Worm (Caenorhabditis elegans) whole organism, L4 larva: Measurements from ENCODE around the gene col-124.

ENCODE experiments used
- cey-2 ChIP-seq: sonication (generic microtip); optimal IDR thresholded peaks from 3 replicates; lab custom pipeline; 2017; ENCODE audit warnings: missing genetic modification characterization, mild to moderate bottlenecking, missing compliant biosample characterization, antibody characterized with exemption, borderline replicate concordance; ENCODE audit not compliant: insufficient read depth
- lin-13 ChIP-seq: fragments of 150-350 bp; optimal IDR thresholded peaks from 2 replicates; lab custom pipeline; 2014; ENCODE audit warnings: missing biosample characterization, missing genetic modification reagents, missing genetic modification characterization
- mdl-1 ChIP-seq, 2 experiments: fragments of 150-350 bp in 1 of 2; sonication (generic microtip) in 1 of 2; optimal IDR thresholded peaks; 2 replicates each; lab custom pipeline; 2014 to 2017; ENCODE audit warnings: missing biosample characterization in 2 of 2, missing genetic modification characterization in 2 of 2
- snpc-4 ChIP-seq: fragments of 150-350 bp; optimal IDR thresholded peaks from 2 replicates; lab custom pipeline; 2014; ENCODE audit warnings: missing biosample characterization, missing genetic modification characterization

DNA sequence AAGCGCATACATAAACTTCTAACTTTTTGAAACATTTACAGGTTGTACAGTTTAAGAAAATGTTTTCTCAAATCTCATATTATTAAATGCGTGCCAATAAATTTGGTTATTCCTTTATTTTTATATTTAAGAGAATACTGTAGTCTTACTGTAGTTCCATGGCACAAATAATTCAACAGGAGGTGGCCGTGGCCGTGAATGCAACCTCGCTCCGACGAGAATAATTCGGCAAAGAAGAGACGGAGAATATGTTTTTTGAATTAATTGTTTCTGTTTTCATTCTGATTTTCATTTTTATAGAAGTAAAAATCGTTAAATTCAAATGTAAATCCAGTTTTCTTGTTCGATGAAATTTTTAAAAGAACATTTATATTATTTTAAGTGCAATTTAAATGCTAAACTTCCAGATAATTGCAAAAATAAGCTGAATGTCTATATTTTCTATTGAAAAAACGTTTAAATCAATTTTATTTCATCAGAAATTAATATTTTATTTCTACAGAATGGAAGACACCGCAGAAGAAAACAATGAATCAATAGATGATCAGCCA lies 18.9 kb upstream of the col-124 start, which contains the start of gene gon-4:
- TF ChIP-seq lin-13 = no peak
- no peak for TF ChIP-seq mdl-1 (tag; optimal IDR thresholded peaks at IDR 0.05; lab: Kevin White, UChicago)
- TF ChIP-seq cey-2 = no peak
- TF ChIP-seq snpc-4 (tag; lab: Kevin White, UChicago) = no peak
